Fruit fly (Drosophila melanogaster) whole organism, embryonic: Measurements from ENCODE around the gene CSN6.

Experiments used
- Atf6 ChIP-seq: fragments of 200-800 bp; sonication (Bioruptor generic); IDR thresholded peaks from 2 replicates; pipeline ENCODE4 v1.3.6; 2022; ENCODE audit warnings: missing biosample characterization, missing genetic modification characterization
- Blimp-1 ChIP-seq: fragments of 200-800 bp; sonication (Bioruptor generic); optimal IDR thresholded peaks from 3 replicates; lab custom pipeline; 2018; ENCODE audit warnings: missing biosample characterization, missing genetic modification characterization, mild to moderate bottlenecking, moderate library complexity, missing genetic modification reagents
- CG15011 ChIP-seq: fragments of 200-800 bp; sonication (Bioruptor generic); optimal IDR thresholded peaks from 3 replicates; lab custom pipeline; 2018; ENCODE audit warnings: missing biosample characterization, mild to moderate bottlenecking, missing genetic modification characterization
- CG3847 ChIP-seq: fragments of 200-800 bp; sonication (Bioruptor generic); IDR thresholded peaks from 2 replicates; pipeline ENCODE4 v1.3.6; 2022; ENCODE audit warnings: missing biosample characterization, missing genetic modification characterization
- CG6765 ChIP-seq: fragments of 200-800 bp; sonication (Bioruptor generic); optimal IDR thresholded peaks from 3 replicates; lab custom pipeline; 2017; ENCODE audit warnings: missing biosample characterization, mild to moderate bottlenecking, missing genetic modification characterization
- CG8089 ChIP-seq: fragments of 200-800 bp; sonication (Bioruptor generic); optimal IDR thresholded peaks from 3 replicates; lab custom pipeline; 2016; ENCODE audit warnings: missing biosample characterization, missing genetic modification characterization
- CG8388 ChIP-seq: fragments of 200-800 bp; sonication (Bioruptor generic); optimal IDR thresholded peaks from 2 replicates; lab custom pipeline; 2019; ENCODE audit warnings: missing biosample characterization, mild to moderate bottlenecking, missing genetic modification characterization, moderate library complexity
- D19A ChIP-seq: fragments of 200-800 bp; optimal IDR thresholded peaks from 3 replicates; lab custom pipeline; 2019; ENCODE audit warnings: missing biosample characterization, mild to moderate bottlenecking, missing genetic modification characterization, moderate library complexity
- dmrt11E ChIP-seq: fragments of 200-800 bp; sonication (Bioruptor generic); optimal IDR thresholded peaks from 3 replicates; lab custom pipeline; 2018; ENCODE audit warnings: missing biosample characterization, mild to moderate bottlenecking, missing genetic modification characterization, moderate library complexity
- hth ChIP-seq: fragments of >200 bp; optimal IDR thresholded peaks from 2 replicates; lab custom pipeline; 2017; ENCODE audit warnings: inconsistent platforms
- mam ChIP-seq: fragments of 200-800 bp; sonication (Bioruptor generic); optimal IDR thresholded peaks from 3 replicates; lab custom pipeline; 2016; ENCODE audit warnings: missing biosample characterization, missing genetic modification characterization
- trem ChIP-seq: fragments of 200-800 bp; optimal IDR thresholded peaks from 3 replicates; lab custom pipeline; 2019; ENCODE audit warnings: missing biosample characterization, mild to moderate bottlenecking, missing genetic modification characterization, moderate library complexity
- wek ChIP-seq: fragments of 200-800 bp; sonication (Bioruptor generic); optimal IDR thresholded peaks from 3 replicates; lab custom pipeline; 2018; ENCODE audit warnings: missing biosample characterization, mild to moderate bottlenecking, missing genetic modification characterization, moderate library complexity

DNA sequence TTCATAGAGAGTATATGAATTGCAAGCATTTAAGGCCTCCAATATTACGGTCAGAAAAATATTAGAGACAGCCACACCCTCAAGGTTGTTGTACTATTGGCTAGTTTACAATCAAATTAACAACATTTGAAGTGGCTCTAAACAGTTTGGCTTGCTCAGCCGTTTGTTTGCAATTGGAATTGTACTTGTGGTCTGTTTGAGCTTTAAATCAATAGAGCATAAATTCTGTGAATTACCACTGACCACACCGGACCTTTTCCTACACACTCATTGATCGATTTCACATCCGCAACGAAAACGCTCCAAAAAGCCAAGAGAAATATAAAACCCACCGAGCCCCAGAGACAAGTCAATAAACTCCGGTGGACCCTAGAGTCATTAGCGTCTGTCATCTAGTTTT lies 7.0 kb upstream of the CSN6 start:
- TF ChIP-seq trem (tag; lab: Kevin White, UChicago) (no peak), Blimp-1 (GFP tag; lab: Kevin White, UChicago) (no peak), D19A (no peak), mam (GFP tag; lab: Kevin White, UChicago) (no peak), CG8089 (GFP tag; lab: Kevin White, UChicago) (no peak), Atf6 (GFP tag; lab: Robert Waterston, UW) (no peak), CG3847 (GFP tag; lab: Robert Waterston, UW) (no peak), CG15011 (GFP tag; lab: Kevin White, UChicago) (no peak), wek (peak; percentile 58), dmrt11E (tag; lab: Kevin White, UChicago) (no peak), CG6765 (GFP tag; lab: Kevin White, UChicago) (no peak), hth (no peak), CG8388 (GFP tag; lab: Kevin White, UChicago) (no peak)
